Worm (Caenorhabditis elegans) whole organism, midembryonic: Measurements from ENCODE around the gene cyh-1.

Experiments
- flt-1 ChIP-seq: fragments of 200-800 bp; sonication (Bioruptor generic); IDR thresholded peaks from 2 replicates; pipeline ENCODE4 v1.3.6; 2022; ENCODE audit warnings: missing genetic modification characterization, missing compliant biosample characterization
- med-1 ChIP-seq: sonication (generic microtip); optimal IDR thresholded peaks from 2 replicates; lab custom pipeline; 2017; ENCODE audit warnings: missing genetic modification characterization, mild to moderate bottlenecking, missing compliant biosample characterization, antibody characterized with exemption, missing genetic modification reagents; ENCODE audit not compliant: insufficient read depth

ce11 chrII:3557417-3557816 is 52.6 kb downstream of the cyh-1 start, which contains the start of gene lgc-45:
- TF ChIP-seq flt-1 (GFP tag; lab: Robert Waterston, UW) (no peak), med-1 (no peak)
